Fruit fly (Drosophila melanogaster): ENCODE data around the gene CG8036.

Gene CG8036

dm6 chr3R:8619089-8619488, 48.6 kb upstream of the CG8036 start (continued):
- TF ChIP-seq CG12659 (GFP tag; optimal IDR thresholded peaks at IDR 0.05) (no peak), Atf-2 (GFP tag; optimal IDR thresholded peaks at IDR 0.05) (no peak), CG8944 (GFP tag; optimal IDR thresholded peaks at IDR 0.05) (no peak), CG7839 (tag; optimal IDR thresholded peaks at IDR 0.05) (peak; percentile 31), CG9727 (GFP tag; optimal IDR thresholded peaks at IDR 0.05) (no peak), CG12104 (GFP tag; optimal IDR thresholded peaks at IDR 0.05) (no peak), CrebB (tag; optimal IDR thresholded peaks at IDR 0.05) (no peak), CG10979 (tag; optimal IDR thresholded peaks at IDR 0.05) (no peak)

DNA sequence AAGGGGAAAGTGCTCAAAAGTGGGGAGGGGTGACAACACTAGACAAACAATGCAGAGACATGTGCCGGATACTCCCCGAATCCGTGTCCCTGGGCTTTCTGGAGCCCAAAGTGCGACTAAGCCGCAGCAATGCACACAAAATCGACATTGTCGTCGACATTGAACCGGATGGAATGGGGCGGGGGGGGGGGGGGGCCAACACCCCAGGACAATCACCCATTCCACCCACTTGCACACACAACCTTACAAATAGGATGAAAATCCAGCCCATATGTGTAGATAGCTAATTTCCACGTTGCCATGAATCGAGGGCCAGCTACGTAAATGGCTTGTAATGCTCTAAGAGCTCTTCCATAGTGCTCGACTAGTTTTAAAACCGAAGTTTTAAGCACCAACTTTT, 46.9 kb upstream of the CG8036 start:
- no peak for TF ChIP-seq CG6175 (GFP tag; IDR thresholded peaks at IDR 0.05)
- peak; percentile 67 for TF ChIP-seq Hr39 (optimal IDR thresholded peaks at IDR 0.05)

DNA sequence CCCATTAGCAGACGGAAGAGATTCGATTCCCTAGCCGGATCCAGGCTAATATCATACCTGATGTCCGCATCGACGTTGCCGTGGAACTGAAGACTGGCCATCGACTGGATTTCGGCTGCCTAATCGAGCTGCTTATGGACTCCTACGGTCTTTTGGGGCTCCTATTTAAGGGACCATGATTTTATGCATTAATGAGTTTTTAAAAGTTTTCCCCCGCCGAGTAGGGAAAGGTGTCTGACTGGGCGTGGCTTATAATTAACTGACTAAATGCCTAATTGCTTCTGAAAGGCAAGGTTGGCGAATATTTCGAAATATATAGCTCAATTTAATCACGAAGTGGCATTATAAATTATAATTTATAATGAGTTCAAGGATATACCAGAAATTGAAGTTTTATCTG, 31.9 kb upstream of the CG8036 start, which contains the start of gene Or85e:
Or85e (minus strand) TSS at position 101 of the 400 bp plus-strand sequence.
- TF ChIP-seq unpg (GFP tag; optimal IDR thresholded peaks at IDR 0.05) (no peak), nmo (GFP tag; optimal IDR thresholded peaks at IDR 0.05) (no peak), onecut (GFP tag; IDR thresholded peaks at IDR 0.05) (no peak), Mad (GFP tag; optimal IDR thresholded peaks at IDR 0.05) (no peak), CG33557 (GFP tag; optimal IDR thresholded peaks at IDR 0.05) (no peak), dan (GFP tag; IDR thresholded peaks at IDR 0.05) (no peak), ci (GFP tag; IDR thresholded peaks at IDR 0.05) (no peak), CG11560 (tag; IDR thresholded peaks at IDR 0.05) (no peak), Sin3A (optimal IDR thresholded peaks at IDR 0.05) (no peak), phol (tag; optimal IDR thresholded peaks at IDR 0.05) (no peak), ara (GFP tag; IDR thresholded peaks at IDR 0.05) (no peak), slbo (GFP tag; IDR thresholded peaks at IDR 0.05) (no peak)

- TF ChIP-seq scrt (GFP tag; optimal IDR thresholded peaks at IDR 0.05) = peak; percentile 58
- no peak for TF ChIP-seq pan (optimal IDR thresholded peaks at IDR 0.05)
- TF ChIP-seq pan (GFP tag; optimal IDR thresholded peaks at IDR 0.05 in 1 of 2, IDR thresholded peaks at IDR 0.05 in 1 of 2) = no peak
These were observed 29.0 kb upstream of the CG8036 start for dm6 chr3R:8638629-8639028.

dm6 chr3R:8642376-8642966, 25.2 kb upstream of the CG8036 start:
- TF ChIP-seq CG11504 (tag; optimal IDR thresholded peaks at IDR 0.05) (peak; percentile 13), vvl (GFP tag; IDR thresholded peaks at IDR 0.05) (0 out of 2 replicates have a peak, but pooled peaks have one; percentile 24), al (GFP tag; IDR thresholded peaks at IDR 0.05) (no peak), Bgb (GFP tag; IDR thresholded peaks at IDR 0.05; ENCODE audit: partially characterized antibody) (peak; percentile 57), sens (GFP tag) (peak; percentile 62), sug (tag; optimal IDR thresholded peaks at IDR 0.05) (peak; percentile 97), Hmr (GFP tag; optimal IDR thresholded peaks at IDR 0.05) (no peak), CG10959 (GFP tag; IDR thresholded peaks at IDR 0.05) (no peak), zfh1 (GFP tag; IDR thresholded peaks at IDR 0.05) (no peak), vnd (GFP tag; IDR thresholded peaks at IDR 0.05; ENCODE audit: partially characterized antibody) (peak; percentile 31; the same call in 1 of the 3 replicates), Adf1 (GFP tag; IDR thresholded peaks at IDR 0.05) (no peak), CG2678 (tag; optimal IDR thresholded peaks at IDR 0.05) (peak; percentile 9), sens-2 (GFP tag; IDR thresholded peaks at IDR 0.05) (0 out of 2 replicates have a peak, but pooled peaks have one; percentile 16), Opbp (GFP tag; IDR thresholded peaks at IDR 0.05; ENCODE audit: partially characterized antibody) (peak; percentile 52), ato (GFP tag; IDR thresholded peaks at IDR 0.05; ENCODE audit: partially characterized antibody) (peak; percentile 51; the same call in 1 of the 2 replicates), chm (GFP tag; IDR thresholded peaks at IDR 0.05) (no peak), HLH4C (GFP tag; IDR thresholded peaks at IDR 0.05; ENCODE audit: partially characterized antibody) (peak; percentile 58), crol (GFP tag; IDR thresholded peaks at IDR 0.05) (peak; percentile 76), CG6791 (GFP tag; IDR thresholded peaks at IDR 0.05; ENCODE audit: partially characterized antibody) (peak; percentile 76), gem (tag; optimal IDR thresholded peaks at IDR 0.05) (peak; percentile 6), Med (GFP tag) (peak; percentile 32)

Measured in whole organism, embryonic.